Fruit fly (Drosophila melanogaster): ENCODE data around the gene Sema1a.

- no peak for TF ChIP-seq CG8478 (optimal IDR thresholded peaks at IDR 0.05)
- TF ChIP-seq CTCF (optimal IDR thresholded peaks at IDR 0.05): no peak
These were observed 27.2 kb upstream of the Sema1a start, which contains the start of the genes CG13097 and PIG-U for dm6 chr2L:8514748-8515147.

Data from S2 (cell line).